Fruit fly (Drosophila melanogaster): ENCODE results near the gene MME1.

MME1 gene

dm6 chr2L:7039342-7039684 lies 12.0 kb downstream of the MME1 start (continued):
- peak; percentile 47 for TF ChIP-seq Ssrp (tag; optimal IDR thresholded peaks at IDR 0.05)
- peak; percentile 19 for TF ChIP-seq CG16863 (GFP tag; optimal IDR thresholded peaks at IDR 0.05)
- TF ChIP-seq CG8388 (GFP tag; optimal IDR thresholded peaks at IDR 0.05), result peak; percentile 61
- TF ChIP-seq jigr1 (GFP tag; IDR thresholded peaks at IDR 0.05), result no peak
- TF ChIP-seq CG10267 (tag; optimal IDR thresholded peaks at IDR 0.05), result peak; percentile 31
- peak; percentile 49 to 76 for TF ChIP-seq dpn (GFP tag; optimal IDR thresholded peaks at IDR 0.05)
- TF ChIP-seq CG11456 (GFP tag; IDR thresholded peaks at IDR 0.05), result peak; percentile 60; the same call in 1 of the 3 replicates
- TF ChIP-seq Mrtf (GFP tag; IDR thresholded peaks at IDR 0.05), result peak; percentile 41; the same call in 1 of the 3 replicates
- TF ChIP-seq Sox102F (GFP tag; optimal IDR thresholded peaks at IDR 0.05), result no peak
- TF ChIP-seq CG13123 (GFP tag; optimal IDR thresholded peaks at IDR 0.05), result no peak
- peak; percentile 30 for TF ChIP-seq unpg (GFP tag; optimal IDR thresholded peaks at IDR 0.05)
- no peak for TF ChIP-seq Hr39 (optimal IDR thresholded peaks at IDR 0.05)
- no peak for TF ChIP-seq fd64A (GFP tag; optimal IDR thresholded peaks at IDR 0.05)
- no peak for TF ChIP-seq CG33557 (GFP tag; optimal IDR thresholded peaks at IDR 0.05)
- peak; percentile 44 for TF ChIP-seq CG8924 (tag; optimal IDR thresholded peaks at IDR 0.05)
- TF ChIP-seq pnt (GFP tag; optimal IDR thresholded peaks at IDR 0.05), result peak; percentile 53
- 0 out of 2 replicates have a peak, but pooled peaks have one; percentile 25 for TF ChIP-seq Lim3 (GFP tag; IDR thresholded peaks at IDR 0.05)
- TF ChIP-seq luna (GFP tag; optimal IDR thresholded peaks at IDR 0.05), result no peak
- no peak for TF ChIP-seq CG10543 (GFP tag; optimal IDR thresholded peaks at IDR 0.05)
- TF ChIP-seq CG8290 (GFP tag; optimal IDR thresholded peaks at IDR 0.05), result no peak
- TF ChIP-seq CG8290 (tag; optimal IDR thresholded peaks at IDR 0.05), result no peak
- TF ChIP-seq CG42726 (GFP tag; IDR thresholded peaks at IDR 0.05; ENCODE audit: partially characterized antibody), result no peak
- TF ChIP-seq ewg (GFP tag; optimal IDR thresholded peaks at IDR 0.05), result peak; percentile 41
- peak; percentile 53 for TF ChIP-seq CG12942 (GFP tag; optimal IDR thresholded peaks at IDR 0.05)
- peak; percentile 53 for TF ChIP-seq CG8089 (GFP tag; optimal IDR thresholded peaks at IDR 0.05)
- no peak for TF ChIP-seq Ets97D (GFP tag; optimal IDR thresholded peaks at IDR 0.05)
- TF ChIP-seq az2 (GFP tag; optimal IDR thresholded peaks at IDR 0.05), result peak; percentile 41
- TF ChIP-seq CG9876 (GFP tag; optimal IDR thresholded peaks at IDR 0.05), result no peak
- TF ChIP-seq CG2889 (GFP tag; IDR thresholded peaks at IDR 0.05), result no peak
- TF ChIP-seq CG11696 (GFP tag; IDR thresholded peaks at IDR 0.05), result peak; percentile 62
- no peak for TF ChIP-seq gfzf (GFP tag; optimal IDR thresholded peaks at IDR 0.05)
- no peak for TF ChIP-seq CG7271 (tag; optimal IDR thresholded peaks at IDR 0.05)
- TF ChIP-seq sd (tag; optimal IDR thresholded peaks at IDR 0.05), result peak; percentile 47
- TF ChIP-seq lbe (GFP tag; optimal IDR thresholded peaks at IDR 0.05), result peak; percentile 66
- no peak for TF ChIP-seq BEAF-32 (GFP tag; optimal IDR thresholded peaks at IDR 0.05)
- peak; percentile 79 for TF ChIP-seq tio (GFP tag; optimal IDR thresholded peaks at IDR 0.05)
- no peak for TF ChIP-seq ato (GFP tag; IDR thresholded peaks at IDR 0.05; ENCODE audit: partially characterized antibody)
- TF ChIP-seq CG31388 (GFP tag; optimal IDR thresholded peaks at IDR 0.05), result no peak
- no peak for TF ChIP-seq nerfin-2 (GFP tag; IDR thresholded peaks at IDR 0.05; ENCODE audit: partially characterized antibody)
- TF ChIP-seq CG2678 (tag; optimal IDR thresholded peaks at IDR 0.05), result peak; percentile 68
- TF ChIP-seq dati (GFP tag; IDR thresholded peaks at IDR 0.05), result no peak
- no peak for TF ChIP-seq CG17802 (tag; optimal IDR thresholded peaks at IDR 0.05)
- peak; percentile 29 for TF ChIP-seq CG13624 (GFP tag; optimal IDR thresholded peaks at IDR 0.05)
- TF ChIP-seq crol (GFP tag; IDR thresholded peaks at IDR 0.05), result no peak
- no peak for TF ChIP-seq Dll (GFP tag; IDR thresholded peaks at IDR 0.05; ENCODE audit: partially characterized antibody)
- TF ChIP-seq nmo (GFP tag; optimal IDR thresholded peaks at IDR 0.05), result peak; percentile 37
- peak; percentile 35 for TF ChIP-seq HLH54F (GFP tag; optimal IDR thresholded peaks at IDR 0.05)
- no peak for TF ChIP-seq Six4 (GFP tag; optimal IDR thresholded peaks at IDR 0.05)
- peak; percentile 48 for TF ChIP-seq CG10209 (GFP tag; optimal IDR thresholded peaks at IDR 0.05)
- TF ChIP-seq tna (GFP tag; IDR thresholded peaks at IDR 0.05; ENCODE audit: partially characterized antibody), result no peak
- peak; percentile 23 for TF ChIP-seq CG15011 (GFP tag; optimal IDR thresholded peaks at IDR 0.05)
